Fruit fly (Drosophila melanogaster): Measurements from ENCODE around the gene Grip163.

- no peak for TF ChIP-seq CrebA (GFP tag; optimal IDR thresholded peaks at IDR 0.05; ENCODE audit: borderline replicate concordance)
- TF ChIP-seq fru (GFP tag; optimal IDR thresholded peaks at IDR 0.05): no peak
These were observed 44.7 kb downstream of the Grip163 start, which contains the start of gene obst-G for dm6 chr3L:11953217-11953616.

All from whole organism, wandering third instar larva.